Worm (Caenorhabditis elegans) whole organism, L4 larva: ENCODE data around the gene F38A5.6.

Source experiments
- ctbp-1 ChIP-seq: fragments of 200-800 bp; sonication (Bioruptor generic); IDR thresholded peaks from 2 replicates; pipeline ENCODE4 v1.3.6; 2022; ENCODE audit warnings: missing genetic modification reagents, missing genetic modification characterization, missing compliant biosample characterization
- dpl-1 ChIP-seq: fragments of 150-350 bp; optimal IDR thresholded peaks from 2 replicates; lab custom pipeline; 2014; ENCODE audit warnings: missing biosample characterization, missing genetic modification reagents, missing genetic modification characterization
- fos-1 ChIP-seq: fragments of 150-350 bp; optimal IDR thresholded peaks from 2 replicates; lab custom pipeline; 2014; ENCODE audit warnings: missing biosample characterization, missing genetic modification characterization
- lin-39 ChIP-seq: fragments of 150-350 bp; optimal IDR thresholded peaks from 2 replicates; lab custom pipeline; 2014; ENCODE audit warnings: missing biosample characterization, missing genetic modification reagents, missing genetic modification characterization
- mdl-1 ChIP-seq, 2 experiments: fragments of 150-350 bp in 1 of 2; sonication (generic microtip) in 1 of 2; optimal IDR thresholded peaks; 2 replicates each; lab custom pipeline; 2014 to 2017; ENCODE audit warnings: missing biosample characterization in 2 of 2, missing genetic modification characterization in 2 of 2
- nhr-11 ChIP-seq: fragments of 150-350 bp; optimal IDR thresholded peaks from 2 replicates; lab custom pipeline; 2014; ENCODE audit warnings: missing biosample characterization, missing genetic modification characterization
- skn-1 ChIP-seq: fragments of 150-350 bp; optimal IDR thresholded peaks from 2 replicates; lab custom pipeline; 2014; ENCODE audit warnings: missing biosample characterization, missing genetic modification characterization
- unc-62 ChIP-seq, 3 experiments: fragments of 150-350 bp in 1 of 3; sonication (generic microtip); optimal IDR thresholded peaks in 2 of 3; peaks in 1 of 3; 1 replicate in 1 of 3; 2 replicates in 2 of 3; lab custom pipeline; 2014 to 2017; ENCODE audit warnings: missing biosample characterization in 3 of 3, missing genetic modification characterization in 3 of 3, missing genetic modification reagents in 3 of 3, missing genotype in 1 of 3

ce11 chrIV:6638256-6638655, 41.1 kb upstream of the F38A5.6 start, which contains the start of gene C01B10.7:
- TF ChIP-seq unc-62 (GFP tag; optimal IDR thresholded peaks at IDR 0.05 in 1 of 2; lab: Kevin White, UChicago) = no peak
- TF ChIP-seq unc-62 (tag; optimal IDR thresholded peaks at IDR 0.05; lab: Kevin White, UChicago) = no peak
- no peak for TF ChIP-seq fos-1 (tag; lab: Kevin White, UChicago)
- TF ChIP-seq ctbp-1 (GFP tag; lab: Robert Waterston, UW) = no peak
- no peak for TF ChIP-seq mdl-1 (tag; optimal IDR thresholded peaks at IDR 0.05; lab: Kevin White, UChicago)
- TF ChIP-seq skn-1 (tag; lab: Kevin White, UChicago) = no peak
- no peak for TF ChIP-seq nhr-11 (tag; lab: Kevin White, UChicago)
- TF ChIP-seq dpl-1 (GFP tag; lab: Kevin White, UChicago) = no peak
- TF ChIP-seq lin-39 (tag; lab: Kevin White, UChicago) = no peak
